Worm (Caenorhabditis elegans) whole organism, mixed stage, embryonic: ENCODE data around the gene B0454.8.

Experiments
- bed-3 ChIP-seq: fragments of 200-800 bp; sonication (Bioruptor generic); optimal IDR thresholded peaks from 3 replicates; lab custom pipeline; 2018; ENCODE audit warnings: mild to moderate bottlenecking, missing genetic modification characterization, moderate library complexity, missing compliant biosample characterization
- blmp-1 ChIP-seq: fragments of 150-350 bp; optimal IDR thresholded peaks from 2 replicates; lab custom pipeline; 2014; ENCODE audit warnings: missing biosample characterization, missing genetic modification characterization
- ceh-39 ChIP-seq: fragments of 150-350 bp; optimal IDR thresholded peaks from 2 replicates; lab custom pipeline; 2014; ENCODE audit warnings: missing biosample characterization, missing genetic modification characterization
- ceh-43 ChIP-seq: fragments of 200-800 bp; sonication (Bioruptor generic); optimal IDR thresholded peaks from 2 replicates; lab custom pipeline; 2018; ENCODE audit warnings: mild to moderate bottlenecking, missing genetic modification characterization, moderate library complexity, missing compliant biosample characterization
- ceh-83 ChIP-seq: fragments of 200-800 bp; sonication (Bioruptor generic); optimal IDR thresholded peaks from 2 replicates; lab custom pipeline; 2018; ENCODE audit warnings: mild to moderate bottlenecking, missing genetic modification characterization, missing compliant biosample characterization
- ces-1 ChIP-seq: fragments of 150-350 bp; optimal IDR thresholded peaks from 2 replicates; lab custom pipeline; 2014; ENCODE audit warnings: missing biosample characterization, missing genetic modification reagents, missing genetic modification characterization
- cnd-1 ChIP-seq: fragments of 200-800 bp; sonication (Bioruptor generic); optimal IDR thresholded peaks from 2 replicates; lab custom pipeline; 2018; ENCODE audit warnings: mild to moderate bottlenecking, missing genetic modification characterization, missing compliant biosample characterization
- elt-3 ChIP-seq: fragments of 150-350 bp; optimal IDR thresholded peaks from 2 replicates; lab custom pipeline; 2014; ENCODE audit warnings: missing biosample characterization, missing genetic modification characterization
- flh-1 ChIP-seq: fragments of 200-800 bp; sonication (Bioruptor generic); optimal IDR thresholded peaks from 2 replicates; lab custom pipeline; 2018; ENCODE audit warnings: mild to moderate bottlenecking, missing genetic modification characterization, moderate library complexity, missing compliant biosample characterization
- ham-2 ChIP-seq: fragments of 200-800 bp; sonication (Bioruptor generic); optimal IDR thresholded peaks from 2 replicates; lab custom pipeline; 2018; ENCODE audit warnings: mild to moderate bottlenecking, missing genetic modification characterization, missing compliant biosample characterization
- hlh-1 ChIP-seq: fragments of 150-350 bp; optimal IDR thresholded peaks from 2 replicates; lab custom pipeline; 2014; ENCODE audit warnings: missing biosample characterization, missing genetic modification reagents, missing genetic modification characterization
- lin-32 ChIP-seq: fragments of 200-800 bp; sonication (Bioruptor generic); optimal IDR thresholded peaks from 2 replicates; lab custom pipeline; 2018; ENCODE audit warnings: mild to moderate bottlenecking, missing genetic modification characterization, missing compliant biosample characterization
- lsy-2 ChIP-seq: fragments of 150-350 bp; optimal IDR thresholded peaks from 2 replicates; lab custom pipeline; 2014; ENCODE audit warnings: missing biosample characterization, missing genetic modification characterization
- mab-5 ChIP-seq: fragments of 150-350 bp; optimal IDR thresholded peaks from 2 replicates; lab custom pipeline; 2014; ENCODE audit warnings: missing biosample characterization, missing genetic modification characterization
- mls-2 ChIP-seq: sonication (generic microtip); optimal IDR thresholded peaks from 2 replicates; lab custom pipeline; 2016; ENCODE audit warnings: mild to moderate bottlenecking, missing genetic modification characterization, moderate library complexity, missing compliant biosample characterization
- nhr-2 ChIP-seq: fragments of 150-350 bp; optimal IDR thresholded peaks from 2 replicates; lab custom pipeline; 2014; ENCODE audit warnings: missing biosample characterization, missing genetic modification characterization
- nhr-237 ChIP-seq: fragments of 150-350 bp; optimal IDR thresholded peaks from 2 replicates; lab custom pipeline; 2014; ENCODE audit warnings: missing biosample characterization, missing genetic modification characterization
- nhr-28 ChIP-seq: fragments of 150-350 bp; optimal IDR thresholded peaks from 2 replicates; lab custom pipeline; 2014; ENCODE audit warnings: missing biosample characterization, missing genetic modification characterization
- nhr-76 ChIP-seq: sonication (generic microtip); optimal IDR thresholded peaks from 2 replicates; lab custom pipeline; 2017; ENCODE audit warnings: missing biosample characterization, missing genetic modification characterization
- pha-4 ChIP-seq: fragments of 150-350 bp; optimal IDR thresholded peaks from 2 replicates; lab custom pipeline; 2018; ENCODE audit warnings: missing biosample characterization, missing genetic modification reagents, missing genetic modification characterization
- sem-2 ChIP-seq: fragments of 200-800 bp; sonication (Bioruptor generic); optimal IDR thresholded peaks from 2 replicates; lab custom pipeline; 2018; ENCODE audit warnings: mild to moderate bottlenecking, missing genetic modification characterization, missing compliant biosample characterization
- sptf-1 ChIP-seq: sonication (generic microtip); optimal IDR thresholded peaks from 2 replicates; lab custom pipeline; 2017; ENCODE audit warnings: mild to moderate bottlenecking, missing genetic modification characterization, moderate library complexity, missing compliant biosample characterization
- tbx-8 ChIP-seq: fragments of 200-800 bp; sonication (Bioruptor generic); optimal IDR thresholded peaks from 2 replicates; lab custom pipeline; 2018; ENCODE audit warnings: mild to moderate bottlenecking, missing genetic modification characterization, moderate library complexity, missing compliant biosample characterization
- unc-120 ChIP-seq: sonication (generic microtip); optimal IDR thresholded peaks from 2 replicates; lab custom pipeline; 2017; ENCODE audit warnings: missing genetic modification characterization, missing compliant biosample characterization; ENCODE audit not compliant: poor library complexity, severe bottlenecking
- unc-39 ChIP-seq: fragments of 150-350 bp; optimal IDR thresholded peaks from 2 replicates; lab custom pipeline; 2014; ENCODE audit warnings: missing biosample characterization, missing genetic modification characterization
- unc-62 ChIP-seq: fragments of 150-350 bp; optimal IDR thresholded peaks from 2 replicates; lab custom pipeline; 2014; ENCODE audit warnings: missing biosample characterization, missing genetic modification reagents, missing genetic modification characterization
- zip-8 ChIP-seq: fragments of 150-350 bp; optimal IDR thresholded peaks from 2 replicates; lab custom pipeline; 2014; ENCODE audit warnings: missing biosample characterization, missing genetic modification characterization
- ztf-11 ChIP-seq: fragments of 150-350 bp; optimal IDR thresholded peaks from 2 replicates; lab custom pipeline; 2014; ENCODE audit warnings: missing biosample characterization, missing genetic modification characterization

Gene B0454.8

ce11 chrII:3000535-3001264, 42.6 kb downstream of the B0454.8 start, which contains the start of gene lido-9:
TSS of gene lido-9 (plus strand) at chrII:3000768.
- TF ChIP-seq lsy-2 (no peak), mab-5 (no peak), ceh-39 (tag; lab: Kevin White, UChicago) (no peak), mls-2 (no peak), sptf-1 (tag; lab: Kevin White, UChicago) (no peak), lin-32 (GFP tag; lab: Kevin White, UChicago) (no peak), ceh-83 (peak; percentile 19), bed-3 (GFP tag; lab: Kevin White, UChicago) (no peak), elt-3 (tag; lab: Kevin White, UChicago) (no peak), sem-2 (GFP tag; lab: Kevin White, UChicago) (no peak), nhr-28 (tag; lab: Kevin White, UChicago) (no peak), unc-62 (no peak), flh-1 (GFP tag; lab: Kevin White, UChicago) (no peak), cnd-1 (tag; lab: Kevin White, UChicago) (peak; percentile 24), pha-4 (tag; lab: Kevin White, UChicago) (no peak), unc-39 (no peak)

DNA sequence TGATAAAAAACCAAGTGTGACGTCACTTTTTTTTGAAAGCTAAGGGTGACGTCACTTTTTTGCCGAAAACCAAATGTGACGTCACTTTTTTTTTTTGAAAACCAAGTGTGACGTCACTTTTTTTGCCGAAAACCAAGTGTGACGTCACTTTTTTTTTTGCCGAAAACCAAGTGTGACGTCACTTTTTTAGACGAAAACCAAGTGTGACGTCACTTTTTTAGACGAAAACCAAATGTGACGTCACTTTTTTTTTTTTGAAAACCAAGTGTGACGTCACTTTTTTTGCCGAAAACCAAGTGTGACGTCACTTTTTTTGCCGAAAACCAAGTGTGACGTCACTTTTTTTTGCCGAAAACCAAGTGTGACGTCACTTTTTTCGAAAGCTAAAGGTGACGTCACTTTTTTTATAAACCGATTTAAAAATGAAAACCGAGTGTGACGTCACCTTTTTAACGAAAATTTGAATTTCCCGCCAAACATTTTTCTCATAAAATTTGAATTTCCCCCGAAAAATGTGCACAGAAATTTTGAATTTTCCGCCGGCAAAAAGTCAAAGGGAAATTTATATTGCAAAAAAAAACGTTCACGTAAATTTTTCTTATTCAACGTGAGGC, 45.3 kb downstream of the B0454.8 start:
- TF ChIP-seq nhr-28 (tag; lab: Kevin White, UChicago) (no peak), zip-8 (tag; lab: Kevin White, UChicago) (peak; percentile 100)
- TF ChIP-seq, all 35 proteins: peak for 1

DNA sequence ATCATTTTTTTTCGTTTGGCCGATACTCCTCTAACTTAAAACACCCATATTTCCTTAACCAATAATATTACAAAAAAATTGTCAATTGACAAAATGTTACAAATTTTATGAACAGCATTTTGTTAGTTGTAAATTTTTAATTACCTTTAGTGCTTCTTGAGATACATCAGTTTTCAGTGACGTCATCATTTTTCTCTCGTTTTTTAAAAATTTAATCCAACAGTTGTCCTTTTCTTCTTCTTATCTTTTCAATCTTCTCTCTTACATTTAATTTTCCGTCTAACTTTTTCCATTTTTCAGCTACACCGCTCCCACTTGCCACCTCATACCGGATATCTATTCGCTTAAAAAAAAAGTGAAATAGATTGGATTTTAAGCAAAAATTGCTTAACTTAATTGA, 46.5 kb downstream of the B0454.8 start, which contains the start of gene lido-8:
TSS of gene lido-8 (plus strand) at position 301 of the 400 bp plus-strand sequence.
- TF ChIP-seq ham-2: no peak
- peak; percentile 64 for TF ChIP-seq zip-8 (tag; lab: Kevin White, UChicago)
- no peak for TF ChIP-seq unc-120 (tag; lab: Kevin White, UChicago)
- TF ChIP-seq nhr-237 (tag; lab: Kevin White, UChicago): no peak
- TF ChIP-seq nhr-76: no peak
- TF ChIP-seq unc-39: no peak
- TF ChIP-seq ceh-83: no peak
- TF ChIP-seq, all 35 proteins: peak for 1

DNA sequence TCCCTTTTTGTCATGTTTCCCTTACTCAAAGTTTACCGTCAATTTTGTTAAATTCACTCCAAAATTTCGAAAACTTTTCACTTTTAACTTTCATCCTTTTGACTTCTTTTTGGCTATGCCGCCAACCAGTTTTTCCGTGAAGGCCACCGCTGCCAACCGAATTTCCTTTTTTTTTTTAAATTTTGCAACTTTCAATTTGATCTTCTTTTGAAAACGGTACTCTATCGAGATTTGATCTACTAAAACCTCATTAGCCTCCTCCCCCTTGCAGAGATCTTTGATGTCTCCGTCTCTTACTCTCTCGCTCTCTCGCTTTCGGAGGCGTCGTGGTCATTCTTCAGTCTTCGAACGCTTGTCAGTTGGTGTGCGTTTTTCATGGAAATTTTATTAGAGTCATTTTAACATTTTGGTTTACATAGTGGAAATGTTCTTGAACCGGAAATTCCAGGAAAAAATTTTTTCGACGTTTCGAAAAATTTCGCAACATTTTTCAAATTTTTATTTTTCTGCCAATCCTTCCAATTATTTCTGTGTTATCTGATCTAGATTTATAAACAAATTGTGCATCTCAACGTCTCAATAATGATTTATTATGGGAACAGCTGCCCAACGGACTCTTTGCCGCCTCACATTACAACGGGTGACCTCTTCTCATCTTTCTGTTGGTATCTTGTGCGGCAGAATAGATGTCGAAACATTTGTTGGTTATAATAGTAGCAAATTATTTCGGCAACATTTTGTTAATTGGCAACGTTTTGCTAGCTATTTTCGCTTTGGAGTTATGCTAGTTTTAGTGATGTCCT, 48.5 kb downstream of the B0454.8 start:
- TF ChIP-seq cnd-1 (tag; lab: Kevin White, UChicago): peak; percentile 68
- TF ChIP-seq unc-120 (tag; lab: Kevin White, UChicago): peak; percentile 19
- peak; percentile 42 for TF ChIP-seq unc-39
- TF ChIP-seq lin-32 (GFP tag; lab: Kevin White, UChicago): peak; percentile 23
- peak; percentile 2 for TF ChIP-seq ceh-39 (tag; lab: Kevin White, UChicago)
- TF ChIP-seq ceh-43: no peak
- peak; percentile 94 for TF ChIP-seq unc-62
- TF ChIP-seq blmp-1 (tag; lab: Kevin White, UChicago): no peak
- TF ChIP-seq ces-1 (GFP tag; lab: Kevin White, UChicago): peak; percentile 23
- peak; percentile 98 for TF ChIP-seq mab-5
- TF ChIP-seq nhr-2 (tag; lab: Kevin White, UChicago): peak; percentile 62
- no peak for TF ChIP-seq ztf-11 (tag; lab: Kevin White, UChicago)
- TF ChIP-seq hlh-1: peak; percentile 99

DNA sequence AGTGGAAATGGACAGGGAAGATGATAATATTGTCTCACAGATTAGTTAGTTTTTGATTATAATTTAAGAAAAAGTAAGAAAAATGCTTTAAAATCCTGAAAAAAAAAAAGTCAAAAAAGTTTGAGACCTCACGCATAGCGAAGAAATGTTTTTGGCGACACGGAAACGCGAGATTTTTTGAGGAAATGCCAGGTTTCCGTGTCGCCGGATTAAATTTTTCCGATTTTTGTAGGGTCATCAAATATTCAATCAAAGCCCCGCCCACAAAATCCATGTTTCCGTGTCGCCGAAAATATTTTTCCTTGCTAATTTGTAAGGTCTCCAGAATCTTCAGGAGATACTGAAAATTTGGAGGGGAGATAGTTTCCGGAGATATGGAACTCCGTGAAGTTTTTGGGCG, 51.0 kb downstream of the B0454.8 start:
- TF ChIP-seq cnd-1 (tag; lab: Kevin White, UChicago) (no peak), nhr-2 (tag; lab: Kevin White, UChicago) (no peak), tbx-8 (GFP tag; lab: Kevin White, UChicago) (no peak), ztf-11 (tag; lab: Kevin White, UChicago) (no peak)
